Fruit fly (Drosophila melanogaster) whole organism, embryonic: ENCODE data around the gene dsd.
A peak's percentile ranks its signal among the peaks of the same experiment; 100 is the strongest.

Source experiments
- Asciz ChIP-seq: fragments of 200-800 bp; sonication (Bioruptor generic); optimal IDR thresholded peaks from 2 replicates; lab custom pipeline; 2017; ENCODE audit warnings: missing biosample characterization, mild to moderate bottlenecking, missing genetic modification characterization, missing genetic modification reagents
- BEAF-32 ChIP-seq: fragments of 200-800 bp; sonication (Bioruptor generic); optimal IDR thresholded peaks from 3 replicates; lab custom pipeline; 2017; ENCODE audit warnings: missing biosample characterization, missing genetic modification characterization, mild to moderate bottlenecking, moderate library complexity, missing genetic modification reagents
- CG10147 ChIP-seq: fragments of 200-800 bp; sonication (Bioruptor generic); optimal IDR thresholded peaks from 2 replicates; lab custom pipeline; 2019; ENCODE audit warnings: missing biosample characterization, mild to moderate bottlenecking, missing genetic modification characterization, moderate library complexity
- CG12744 ChIP-seq: fragments of 200-800 bp; sonication (Bioruptor generic); optimal IDR thresholded peaks from 2 replicates; lab custom pipeline; 2016; ENCODE audit warnings: missing biosample characterization, missing genetic modification characterization
- CG12769 ChIP-seq: fragments of 200-800 bp; sonication (Bioruptor generic); optimal IDR thresholded peaks from 2 replicates; lab custom pipeline; 2019; ENCODE audit warnings: missing biosample characterization, mild to moderate bottlenecking, missing genetic modification characterization, moderate library complexity
- CG13894 ChIP-seq: fragments of 200-800 bp; sonication (Bioruptor generic); optimal IDR thresholded peaks from 3 replicates; lab custom pipeline; 2018; ENCODE audit warnings: missing biosample characterization, mild to moderate bottlenecking, missing genetic modification characterization, moderate library complexity
- CG15269 ChIP-seq: fragments of 200-800 bp; sonication (Bioruptor generic); optimal IDR thresholded peaks from 2 replicates; lab custom pipeline; 2018; ENCODE audit warnings: missing biosample characterization, mild to moderate bottlenecking, missing genetic modification characterization, moderate library complexity
- CG1529 ChIP-seq: fragments of 200-800 bp; sonication (Bioruptor generic); optimal IDR thresholded peaks from 3 replicates; lab custom pipeline; 2018; ENCODE audit warnings: missing biosample characterization, missing genetic modification characterization
- CG16815 ChIP-seq: fragments of 200-800 bp; sonication (Bioruptor generic); optimal IDR thresholded peaks from 3 replicates; lab custom pipeline; 2017; ENCODE audit warnings: missing biosample characterization, mild to moderate bottlenecking, missing genetic modification characterization
- CG17361 ChIP-seq: fragments of 200-800 bp; sonication (Bioruptor generic); IDR thresholded peaks from 3 replicates; pipeline ENCODE4 v1.3.6; 2022; ENCODE audit warnings: missing biosample characterization, missing genetic modification characterization
- CG17829 ChIP-seq: fragments of 200-800 bp; optimal IDR thresholded peaks from 2 replicates; lab custom pipeline; 2019; ENCODE audit warnings: missing biosample characterization, mild to moderate bottlenecking, missing genetic modification characterization, moderate library complexity
- CG17912 ChIP-seq: fragments of 200-800 bp; sonication (Bioruptor generic); optimal IDR thresholded peaks from 2 replicates; lab custom pipeline; 2018; ENCODE audit warnings: missing biosample characterization, mild to moderate bottlenecking, missing genetic modification characterization
- CG18599 ChIP-seq: fragments of 200-800 bp; sonication (Bioruptor generic); optimal IDR thresholded peaks from 3 replicates; lab custom pipeline; 2017; ENCODE audit warnings: missing biosample characterization, missing genetic modification characterization, mild to moderate bottlenecking, moderate library complexity, missing genetic modification reagents
- CG2202 ChIP-seq: fragments of 200-800 bp; sonication (Bioruptor generic); optimal IDR thresholded peaks from 2 replicates; lab custom pipeline; 2018; ENCODE audit warnings: missing biosample characterization, mild to moderate bottlenecking, missing genetic modification characterization
- CG31224 ChIP-seq: fragments of 200-800 bp; sonication (Bioruptor generic); IDR thresholded peaks from 2 replicates; pipeline ENCODE4 v1.3.6; 2022; ENCODE audit warnings: missing biosample characterization, missing genetic modification characterization
- CG6683 ChIP-seq: fragments of 200-800 bp; sonication (Bioruptor generic); optimal IDR thresholded peaks from 2 replicates; lab custom pipeline; 2017; ENCODE audit warnings: missing biosample characterization, mild to moderate bottlenecking, missing genetic modification characterization, missing genetic modification reagents
- Chrac-16 ChIP-seq: fragments of 200-800 bp; sonication (Bioruptor generic); optimal IDR thresholded peaks from 3 replicates; lab custom pipeline; 2016; ENCODE audit warnings: missing biosample characterization, missing genetic modification characterization
- CoRest ChIP-seq: fragments of 200-800 bp; sonication (Bioruptor generic); optimal IDR thresholded peaks from 3 replicates; lab custom pipeline; 2018; ENCODE audit warnings: missing biosample characterization, mild to moderate bottlenecking, missing genetic modification characterization, moderate library complexity
- Dek ChIP-seq: fragments of 200-800 bp; sonication (Bioruptor generic); optimal IDR thresholded peaks from 3 replicates; lab custom pipeline; 2019; ENCODE audit warnings: missing biosample characterization, mild to moderate bottlenecking, missing genetic modification characterization, moderate library complexity
- Dip2 ChIP-seq: fragments of 200-800 bp; sonication (Bioruptor generic); IDR thresholded peaks from 2 replicates; pipeline ENCODE4 v1.3.6; 2022; ENCODE audit warnings: missing biosample characterization, missing genetic modification characterization
- Dp ChIP-seq: fragments of 200-800 bp; sonication (Bioruptor generic); optimal IDR thresholded peaks from 2 replicates; lab custom pipeline; 2018; ENCODE audit warnings: missing biosample characterization, mild to moderate bottlenecking, missing genetic modification characterization, moderate library complexity
- E2f1 ChIP-seq: fragments of 200-800 bp; sonication (Bioruptor generic); IDR thresholded peaks from 2 replicates; pipeline ENCODE4 v1.3.6; 2022; ENCODE audit warnings: missing biosample characterization, missing genetic modification characterization
- ERR ChIP-seq: fragments of 200-800 bp; sonication (Bioruptor generic); optimal IDR thresholded peaks from 2 replicates; lab custom pipeline; 2016; ENCODE audit warnings: missing biosample characterization, missing genetic modification characterization
- Hr39 ChIP-seq: fragments of >200 bp; optimal IDR thresholded peaks from 2 replicates; lab custom pipeline; 2017
- Hsf ChIP-seq: fragments of 200-800 bp; sonication (Bioruptor generic); optimal IDR thresholded peaks from 3 replicates; lab custom pipeline; 2016; ENCODE audit warnings: missing biosample characterization, missing genetic modification characterization
- Mes4 ChIP-seq: fragments of 200-800 bp; sonication (Bioruptor generic); optimal IDR thresholded peaks from 2 replicates; lab custom pipeline; 2016; ENCODE audit warnings: missing biosample characterization, missing genetic modification characterization
- Ravus ChIP-seq: fragments of 200-800 bp; sonication (Bioruptor generic); IDR thresholded peaks from 2 replicates; pipeline ENCODE4 v1.3.6; 2022; ENCODE audit warnings: missing biosample characterization, missing genetic modification characterization
- Xrp1 ChIP-seq: fragments of 200-800 bp; sonication (Bioruptor generic); IDR thresholded peaks from 2 replicates; pipeline ENCODE4 v1.3.6; 2022; ENCODE audit warnings: missing biosample characterization, missing genetic modification characterization
- ap ChIP-seq: fragments of 200-800 bp; sonication (Bioruptor generic); IDR thresholded peaks from 2 replicates; pipeline ENCODE4 v1.3.6; 2022; ENCODE audit warnings: missing biosample characterization, missing genetic modification characterization
- cas ChIP-seq: fragments of 200-800 bp; sonication (Bioruptor generic); IDR thresholded peaks from 2 replicates; pipeline ENCODE4 v1.3.6; 2022; ENCODE audit warnings: missing biosample characterization, missing genetic modification characterization
- chinmo ChIP-seq: fragments of 200-800 bp; sonication (Bioruptor generic); IDR thresholded peaks from 4 replicates; pipeline ENCODE4 v1.3.6; 2022; ENCODE audit warnings: missing biosample characterization, missing genetic modification characterization; ENCODE audit not compliant: partially characterized antibody
- ci ChIP-seq: fragments of 200-800 bp; sonication (Bioruptor generic); IDR thresholded peaks from 3 replicates; pipeline ENCODE4 v1.3.6; 2022; ENCODE audit warnings: missing biosample characterization, missing genetic modification characterization
- crol ChIP-seq: fragments of 200-800 bp; sonication (Bioruptor generic); IDR thresholded peaks from 2 replicates; pipeline ENCODE4 v1.3.6; 2022; ENCODE audit warnings: missing biosample characterization, missing genetic modification characterization
- cwo ChIP-seq: fragments of 200-800 bp; sonication (Bioruptor generic); optimal IDR thresholded peaks from 3 replicates; lab custom pipeline; 2017; ENCODE audit warnings: missing biosample characterization, missing genetic modification characterization, mild to moderate bottlenecking, moderate library complexity, missing genetic modification reagents
- dan ChIP-seq: fragments of 200-800 bp; sonication (Bioruptor generic); IDR thresholded peaks from 2 replicates; pipeline ENCODE4 v1.3.6; 2022; ENCODE audit warnings: missing biosample characterization, missing genetic modification characterization
- emc ChIP-seq: fragments of 200-800 bp; sonication (Bioruptor generic); optimal IDR thresholded peaks from 2 replicates; lab custom pipeline; 2016; ENCODE audit warnings: missing biosample characterization, missing genetic modification characterization
- esg ChIP-seq: fragments of 200-800 bp; sonication (Bioruptor generic); conservative IDR thresholded peaks from 2 replicates; pipeline ENCODE4 v1.3.6; 2022; ENCODE audit warnings: missing biosample characterization, missing genetic modification characterization
- fu2 ChIP-seq: fragments of 200-800 bp; sonication (Bioruptor generic); optimal IDR thresholded peaks from 2 replicates; lab custom pipeline; 2016; ENCODE audit warnings: missing biosample characterization, missing genetic modification characterization
- gro ChIP-seq: fragments of 200-800 bp; sonication (Bioruptor generic); optimal IDR thresholded peaks from 2 replicates; lab custom pipeline; 2016; ENCODE audit warnings: missing biosample characterization, missing genetic modification characterization
- inv ChIP-seq: fragments of 200-800 bp; sonication (Bioruptor generic); IDR thresholded peaks from 2 replicates; pipeline ENCODE4 v1.3.6; 2022; ENCODE audit warnings: missing biosample characterization, missing genetic modification characterization; ENCODE audit not compliant: partially characterized antibody
- kni ChIP-seq: fragments of 200-800 bp; sonication (Bioruptor generic); optimal IDR thresholded peaks from 3 replicates; lab custom pipeline; 2017; ENCODE audit warnings: mild to moderate bottlenecking, missing biosample characterization, missing genetic modification reagents, missing genetic modification characterization
- mirr ChIP-seq: fragments of 200-800 bp; sonication (Bioruptor generic); optimal IDR thresholded peaks from 3 replicates; lab custom pipeline; 2018; ENCODE audit warnings: missing biosample characterization, mild to moderate bottlenecking, missing genetic modification characterization
- otp ChIP-seq: fragments of 200-800 bp; sonication (Bioruptor generic); IDR thresholded peaks from 3 replicates; pipeline ENCODE4, ENCODE4 v1.3.6; 2022; ENCODE audit warnings: missing biosample characterization, missing genetic modification characterization
- p53 ChIP-seq: fragments of 200-800 bp; sonication (Bioruptor generic); optimal IDR thresholded peaks from 2 replicates; lab custom pipeline; 2016; ENCODE audit warnings: missing biosample characterization, missing genetic modification characterization
- pb ChIP-seq: fragments of 200-800 bp; sonication (Bioruptor generic); optimal IDR thresholded peaks from 3 replicates; lab custom pipeline; 2016; ENCODE audit warnings: missing biosample characterization, missing genetic modification characterization
- pum ChIP-seq: fragments of 200-800 bp; sonication (Bioruptor generic); optimal IDR thresholded peaks from 2 replicates; lab custom pipeline; 2016; ENCODE audit warnings: missing biosample characterization, missing genetic modification characterization
- sd ChIP-seq: fragments of 200-800 bp; sonication (Bioruptor generic); optimal IDR thresholded peaks from 3 replicates; lab custom pipeline; 2018; ENCODE audit warnings: missing biosample characterization, mild to moderate bottlenecking, missing genetic modification characterization, moderate library complexity
- twi ChIP-seq: fragments of 200-800 bp; optimal IDR thresholded peaks from 2 replicates; lab custom pipeline; 2019; ENCODE audit warnings: missing biosample characterization, mild to moderate bottlenecking, missing genetic modification characterization, moderate library complexity
- unpg ChIP-seq: fragments of 200-800 bp; sonication (Bioruptor generic); optimal IDR thresholded peaks from 3 replicates; lab custom pipeline; 2018; ENCODE audit warnings: missing biosample characterization, mild to moderate bottlenecking, missing genetic modification characterization, moderate library complexity
- vvl ChIP-seq: fragments of 200-800 bp; sonication (Bioruptor generic); IDR thresholded peaks from 2 replicates; pipeline ENCODE4 v1.3.6; 2022; ENCODE audit warnings: missing biosample characterization, missing genetic modification characterization
- z ChIP-seq: fragments of 200-800 bp; sonication (Bioruptor generic); IDR thresholded peaks from 3 replicates; pipeline ENCODE4 v1.3.6; 2022; ENCODE audit warnings: missing biosample characterization, missing genetic modification characterization
- zfh1 ChIP-seq: fragments of 200-800 bp; sonication (Bioruptor generic); IDR thresholded peaks from 3 replicates; pipeline ENCODE4 v1.3.6; 2022; ENCODE audit warnings: missing biosample characterization, missing genetic modification characterization

Gene dsd

dm6 chr3R:27579422-27579821, 27.8 kb downstream of the dsd start:
- no peak for TF ChIP-seq cas
- no peak for TF ChIP-seq Dp (GFP tag; lab: Kevin White, UChicago)
- peak; percentile 59; the same call in 1 of the 3 replicates for TF ChIP-seq otp (GFP tag; lab: Robert Waterston, UW)
- TF ChIP-seq CG18599: no peak
- TF ChIP-seq Xrp1 (GFP tag; lab: Robert Waterston, UW): no peak
- no peak for TF ChIP-seq unpg (GFP tag; lab: Kevin White, UChicago)
- TF ChIP-seq p53 (GFP tag; lab: Kevin White, UChicago): no peak
- TF ChIP-seq CG15269 (tag; lab: Kevin White, UChicago): no peak
- TF ChIP-seq dan (GFP tag; lab: Robert Waterston, UW): no peak
- no peak for TF ChIP-seq CG17361 (GFP tag; lab: Robert Waterston, UW)
- no peak for TF ChIP-seq CG1529
- peak; percentile 35 for TF ChIP-seq sd (tag; lab: Kevin White, UChicago)
- TF ChIP-seq Asciz: no peak
- no peak for TF ChIP-seq inv (GFP tag; lab: Robert Waterston, UW)
- TF ChIP-seq ap: no peak
- no peak for TF ChIP-seq CG12744
- TF ChIP-seq kni: peak; percentile 44
- TF ChIP-seq pum (GFP tag; lab: Kevin White, UChicago): no peak
- TF ChIP-seq vvl (GFP tag; lab: Robert Waterston, UW): peak; percentile 37; the same call in 1 of the 2 replicates
- TF ChIP-seq ERR (GFP tag; lab: Kevin White, UChicago): no peak
- TF ChIP-seq CG17829 (tag; lab: Kevin White, UChicago): no peak
- no peak for TF ChIP-seq Ravus
- no peak for TF ChIP-seq CG10147 (GFP tag; lab: Kevin White, UChicago)
- peak; percentile 41 for TF ChIP-seq crol (GFP tag; lab: Robert Waterston, UW)
- TF ChIP-seq Dek (tag; lab: Kevin White, UChicago): no peak
- no peak for TF ChIP-seq esg (GFP tag; lab: Robert Waterston, UW)
- TF ChIP-seq twi (tag; lab: Kevin White, UChicago): no peak
- no peak for TF ChIP-seq BEAF-32 (GFP tag; lab: Kevin White, UChicago)
- no peak for TF ChIP-seq ci
- TF ChIP-seq chinmo (GFP tag; lab: Robert Waterston, UW): 0 out of 4 replicates have a peak, but pooled peaks have one; percentile 53
- TF ChIP-seq CG2202 (tag; lab: Kevin White, UChicago): no peak
- TF ChIP-seq Dip2 (GFP tag; lab: Robert Waterston, UW): no peak
- TF ChIP-seq emc (GFP tag; lab: Kevin White, UChicago): no peak
- peak; percentile 2 for TF ChIP-seq CG12769
- no peak for TF ChIP-seq CG6683
- peak; percentile 6 for TF ChIP-seq CoRest (tag; lab: Kevin White, UChicago)
- no peak for TF ChIP-seq zfh1
- TF ChIP-seq mirr: peak; percentile 17
- no peak for TF ChIP-seq E2f1 (GFP tag; lab: Robert Waterston, UW)
- no peak for TF ChIP-seq CG16815
- no peak for TF ChIP-seq pb (GFP tag; lab: Kevin White, UChicago)
- TF ChIP-seq Hr39: no peak
- no peak for TF ChIP-seq CG17912 (GFP tag; lab: Kevin White, UChicago)
- TF ChIP-seq Hsf (GFP tag; lab: Kevin White, UChicago): no peak
- TF ChIP-seq CG13894 (tag; lab: Kevin White, UChicago): peak; percentile 59
- TF ChIP-seq fu2 (GFP tag; lab: Kevin White, UChicago): no peak
- TF ChIP-seq cwo: peak; percentile 1
- TF ChIP-seq CG31224 (GFP tag; lab: Robert Waterston, UW): no peak
- no peak for TF ChIP-seq Chrac-16 (GFP tag; lab: Kevin White, UChicago)
- no peak for TF ChIP-seq gro (GFP tag; lab: Kevin White, UChicago)
- no peak for TF ChIP-seq z (GFP tag; lab: Robert Waterston, UW)
- no peak for TF ChIP-seq Mes4 (GFP tag; lab: Kevin White, UChicago)
